Worm (Caenorhabditis elegans) whole organism, L4 larva: ENCODE measurements around the gene K02E7.7.

Source experiments
- F37D6.2 ChIP-seq: sonication (generic microtip); optimal IDR thresholded peaks from 2 replicates; lab custom pipeline; 2016; ENCODE audit warnings: mild to moderate bottlenecking, missing genetic modification characterization, missing compliant biosample characterization
- Y48G9A.11 ChIP-seq: fragments of 200-800 bp; sonication (Bioruptor generic); IDR thresholded peaks from 2 replicates; pipeline ENCODE4 v1.3.6; 2022; ENCODE audit warnings: missing genetic modification reagents, missing genetic modification characterization, missing compliant biosample characterization
- ZK546.5 ChIP-seq, 2 experiments: sonication (generic microtip); optimal IDR thresholded peaks; 2 replicates each; lab custom pipeline; 2017; ENCODE audit warnings: missing biosample characterization in 2 of 2, missing genetic modification characterization in 2 of 2
- ama-1 ChIP-seq: fragments of 150-350 bp; optimal IDR thresholded peaks from 2 replicates; lab custom pipeline; 2014; ENCODE audit warnings: inconsistent platforms, mixed read lengths
- attf-4 ChIP-seq: sonication (generic microtip); optimal IDR thresholded peaks from 3 replicates; lab custom pipeline; 2017; ENCODE audit warnings: missing biosample characterization, missing genetic modification characterization
- ceh-28 ChIP-seq: fragments of 150-350 bp; optimal IDR thresholded peaks from 2 replicates; lab custom pipeline; 2014; ENCODE audit warnings: missing biosample characterization, missing genetic modification reagents, missing genetic modification characterization
- ceh-82 ChIP-seq: sonication (generic microtip); optimal IDR thresholded peaks from 2 replicates; lab custom pipeline; 2017; ENCODE audit warnings: missing biosample characterization, missing genetic modification characterization
- cey-2 ChIP-seq: sonication (generic microtip); optimal IDR thresholded peaks from 3 replicates; lab custom pipeline; 2017; ENCODE audit warnings: missing genetic modification characterization, mild to moderate bottlenecking, missing compliant biosample characterization, antibody characterized with exemption, borderline replicate concordance; ENCODE audit not compliant: insufficient read depth
- daf-16 ChIP-seq, 3 experiments: sonication (generic microtip); optimal IDR thresholded peaks; 2 replicates each; lab custom pipeline; 2016 to 2017; ENCODE audit warnings: missing genetic modification characterization in 3 of 3, missing genetic modification reagents in 3 of 3, mild to moderate bottlenecking in 2 of 3, missing compliant biosample characterization in 2 of 3, missing biosample characterization in 1 of 3, moderate library complexity in 1 of 3
- daf-8 ChIP-seq: fragments of 200-800 bp; sonication (Bioruptor generic); IDR thresholded peaks from 2 replicates; pipeline ENCODE4 v1.3.6; 2022; ENCODE audit warnings: missing genetic modification characterization, missing compliant biosample characterization
- dmd-6 ChIP-seq: fragments of 200-800 bp; sonication (Bioruptor generic); IDR thresholded peaks from 2 replicates; pipeline ENCODE4 v1.3.6; 2022; ENCODE audit warnings: missing genetic modification reagents, missing genetic modification characterization, missing compliant biosample characterization
- dpl-1 ChIP-seq: fragments of 150-350 bp; optimal IDR thresholded peaks from 2 replicates; lab custom pipeline; 2014; ENCODE audit warnings: missing biosample characterization, missing genetic modification reagents, missing genetic modification characterization
- hif-1 ChIP-seq, 2 experiments: sonication (generic microtip); optimal IDR thresholded peaks; 2 replicates each; lab custom pipeline; 2016 to 2017; ENCODE audit warnings: missing compliant biosample characterization in 2 of 2, missing genetic modification characterization in 2 of 2, missing genetic modification reagents in 2 of 2, missing genotype in 2 of 2, mild to moderate bottlenecking in 1 of 2
- hlh-11 ChIP-seq: fragments of 200-800 bp; sonication (Bioruptor generic); optimal IDR thresholded peaks from 2 replicates; lab custom pipeline; 2018; ENCODE audit warnings: mild to moderate bottlenecking, missing genetic modification characterization, missing compliant biosample characterization
- lin-1 ChIP-seq: fragments of 200-800 bp; sonication (Bioruptor generic); IDR thresholded peaks from 2 replicates; pipeline ENCODE4 v1.3.6; 2022; ENCODE audit warnings: missing genetic modification reagents, missing genetic modification characterization, missing compliant biosample characterization
- lin-15B ChIP-seq: fragments of 150-350 bp; sonication (generic microtip); optimal IDR thresholded peaks from 3 replicates; lab custom pipeline; 2014; ENCODE audit warnings: missing biosample characterization, missing genetic modification characterization
- lin-29 ChIP-seq: fragments of 200-800 bp; sonication (Bioruptor generic); IDR thresholded peaks from 2 replicates; pipeline ENCODE4 v1.3.6; 2022; ENCODE audit warnings: missing genetic modification reagents, missing genetic modification characterization, missing compliant biosample characterization
- lin-38 ChIP-seq: fragments of 200-800 bp; sonication (Bioruptor generic); IDR thresholded peaks from 2 replicates; pipeline ENCODE4 v1.3.6; 2022; ENCODE audit warnings: missing genetic modification reagents, missing genetic modification characterization, missing compliant biosample characterization
- lin-39 ChIP-seq: fragments of 150-350 bp; optimal IDR thresholded peaks from 2 replicates; lab custom pipeline; 2014; ENCODE audit warnings: missing biosample characterization, missing genetic modification reagents, missing genetic modification characterization
- lir-3 ChIP-seq: sonication (generic microtip); optimal IDR thresholded peaks from 2 replicates; lab custom pipeline; 2016; ENCODE audit warnings: mild to moderate bottlenecking, missing genetic modification characterization, missing compliant biosample characterization
- madf-9 ChIP-seq: fragments of 200-800 bp; sonication (Bioruptor generic); conservative IDR thresholded peaks from 2 replicates; pipeline ENCODE4 v1.3.6; 2022; ENCODE audit warnings: missing genetic modification reagents, missing genetic modification characterization, missing compliant biosample characterization
- mxl-2 ChIP-seq: fragments of 200-800 bp; sonication (Bioruptor generic); conservative IDR thresholded peaks from 2 replicates; pipeline ENCODE4 v1.3.6; 2022; ENCODE audit warnings: missing genetic modification reagents, missing genetic modification characterization, missing compliant biosample characterization
- nhr-28 ChIP-seq: fragments of 150-350 bp; optimal IDR thresholded peaks from 2 replicates; lab custom pipeline; 2014; ENCODE audit warnings: missing biosample characterization, missing genetic modification characterization
- nhr-41 ChIP-seq: fragments of 200-800 bp; sonication (Bioruptor generic); IDR thresholded peaks from 2 replicates; pipeline ENCODE4 v1.3.6; 2022; ENCODE audit warnings: missing genetic modification reagents, missing genetic modification characterization, missing compliant biosample characterization
- nhr-42 ChIP-seq: fragments of 200-800 bp; sonication (Bioruptor generic); IDR thresholded peaks from 2 replicates; pipeline ENCODE4 v1.3.6; 2022; ENCODE audit warnings: missing genetic modification characterization, missing compliant biosample characterization
- nhr-76 ChIP-seq: fragments of 150-350 bp; optimal IDR thresholded peaks from 2 replicates; lab custom pipeline; 2014; ENCODE audit warnings: missing biosample characterization, missing genetic modification characterization
- nhr-77 ChIP-seq: fragments of 150-350 bp; optimal IDR thresholded peaks from 2 replicates; lab custom pipeline; 2014; ENCODE audit warnings: missing biosample characterization, missing genetic modification characterization
- pha-4 ChIP-seq, 2 experiments: fragments of 150-350 bp in 1 of 2; fragments of 200-800 bp in 1 of 2; sonication (Bioruptor generic) in 1 of 2; IDR thresholded peaks in 1 of 2; optimal IDR thresholded peaks in 1 of 2; 2 replicates each; pipeline versions ENCODE4 v1.3.6 to Lab custom; 2014 to 2022; ENCODE audit warnings: missing genetic modification characterization in 2 of 2, missing genetic modification reagents in 2 of 2, missing biosample characterization in 1 of 2, missing compliant biosample characterization in 1 of 2
- pqm-1 ChIP-seq: sonication (generic microtip); optimal IDR thresholded peaks from 2 replicates; lab custom pipeline; 2017; ENCODE audit warnings: missing biosample characterization, missing genetic modification characterization
- saeg-2 ChIP-seq: fragments of 200-800 bp; sonication (Bioruptor generic); IDR thresholded peaks from 2 replicates; pipeline ENCODE4 v1.3.6; 2022; ENCODE audit warnings: missing genetic modification reagents, missing genetic modification characterization, missing compliant biosample characterization
- set-16 ChIP-seq: fragments of 200-800 bp; sonication (Bioruptor generic); IDR thresholded peaks from 2 replicates; pipeline ENCODE4 v1.3.6; 2022; ENCODE audit warnings: missing genetic modification reagents, missing genetic modification characterization, missing compliant biosample characterization
- snpc-1.2 ChIP-seq: fragments of 200-800 bp; sonication (Bioruptor generic); IDR thresholded peaks from 2 replicates; pipeline ENCODE4 v1.3.6; 2022; ENCODE audit warnings: missing genetic modification reagents, missing genetic modification characterization, missing compliant biosample characterization
- spr-3 ChIP-seq: fragments of 200-800 bp; sonication (Bioruptor generic); optimal IDR thresholded peaks from 2 replicates; lab custom pipeline; 2018; ENCODE audit warnings: mild to moderate bottlenecking, missing genetic modification characterization, missing compliant biosample characterization
- unc-130 ChIP-seq: sonication (generic microtip); optimal IDR thresholded peaks from 2 replicates; lab custom pipeline; 2016; ENCODE audit warnings: missing genetic modification reagents, missing genetic modification characterization, missing compliant biosample characterization
- zag-1 ChIP-seq: fragments of 150-350 bp; optimal IDR thresholded peaks from 2 replicates; lab custom pipeline; 2014; ENCODE audit warnings: missing biosample characterization, missing genetic modification characterization
- zip-11 ChIP-seq: fragments of 200-800 bp; sonication (Bioruptor generic); IDR thresholded peaks from 2 replicates; pipeline ENCODE4 v1.3.6; 2022; ENCODE audit warnings: missing genetic modification characterization, missing compliant biosample characterization

The K02E7.7 gene

DNA sequence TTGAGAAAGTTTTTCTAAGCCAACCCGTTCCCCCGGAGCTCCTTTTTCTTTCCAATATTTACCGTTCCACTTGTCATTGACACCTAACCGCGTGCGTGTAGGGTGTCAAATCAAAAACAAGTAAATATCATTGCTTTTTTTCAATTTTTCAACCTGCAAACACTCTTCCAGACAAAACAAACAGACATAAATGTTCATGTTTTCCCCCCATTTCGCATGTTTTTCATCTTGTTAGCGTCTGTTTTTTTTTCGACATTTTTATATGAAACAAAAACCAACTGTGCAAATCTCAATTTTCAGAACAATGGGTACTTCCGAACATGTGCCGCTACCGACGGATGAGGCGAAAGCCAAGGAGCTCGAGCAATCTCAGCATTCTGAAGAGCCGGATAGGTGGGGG lies 36.9 kb downstream of the K02E7.7 start, which contains the start of gene snf-3:
Gene snf-3 (plus strand): TSS at position 301 of the 400 bp plus-strand sequence.
- no peak for TF ChIP-seq nhr-41
- TF ChIP-seq lin-39: no peak
- TF ChIP-seq hif-1 (tag; optimal IDR thresholded peaks at IDR 0.05; lab: Kevin White, UChicago): no peak
- TF ChIP-seq dpl-1 (GFP tag; lab: Kevin White, UChicago): no peak
- TF ChIP-seq ceh-28 (tag; lab: Kevin White, UChicago): no peak
- no peak for TF ChIP-seq F37D6.2 (tag; lab: Kevin White, UChicago)
- TF ChIP-seq pha-4 (GFP tag; IDR thresholded peaks at IDR 0.05; lab: Robert Waterston, UW): no peak
- TF ChIP-seq pha-4 (tag; optimal IDR thresholded peaks at IDR 0.05; lab: Kevin White, UChicago): no peak
- TF ChIP-seq pqm-1 (tag; lab: Kevin White, UChicago): no peak
- no peak for TF ChIP-seq zag-1 (tag; lab: Kevin White, UChicago)
- TF ChIP-seq spr-3: no peak
- TF ChIP-seq cey-2: no peak
- TF ChIP-seq unc-130: no peak
- TF ChIP-seq mxl-2 (GFP tag; lab: Robert Waterston, UW): no peak
- no peak for TF ChIP-seq ama-1 (lab: Kevin White, UChicago)
- no peak for TF ChIP-seq Y48G9A.11
- no peak for TF ChIP-seq attf-4 (tag; lab: Kevin White, UChicago)
- no peak for TF ChIP-seq set-16 (GFP tag; lab: Robert Waterston, UW)
- no peak for TF ChIP-seq nhr-76 (tag; lab: Kevin White, UChicago)
- TF ChIP-seq nhr-77 (tag; lab: Kevin White, UChicago): no peak
- no peak for TF ChIP-seq saeg-2 (GFP tag; lab: Robert Waterston, UW)

DNA sequence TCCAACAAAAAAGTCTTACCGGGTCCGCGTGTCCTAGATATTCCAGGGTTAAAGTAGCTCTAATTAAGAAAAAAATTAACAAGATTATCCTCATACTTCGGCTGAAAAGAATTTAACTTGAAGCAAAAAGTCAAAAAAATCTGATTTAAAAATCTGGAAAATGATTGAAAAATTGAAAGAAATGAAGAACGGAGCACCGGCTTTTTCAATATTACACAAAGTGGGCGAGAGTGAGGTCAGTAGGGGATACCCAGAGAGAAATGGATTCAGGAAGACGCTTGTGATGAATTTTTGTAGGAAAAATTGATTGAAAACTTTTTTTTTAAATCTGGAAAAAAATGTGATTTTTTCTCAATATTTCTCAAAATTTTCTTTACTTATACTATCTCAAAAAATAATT lies 45.9 kb downstream of the K02E7.7 start, which contains the start of gene pho-14:
Gene pho-14 (minus strand): TSS at position 101 of the 400 bp plus-strand sequence.
- no peak for TF ChIP-seq lir-3 (tag; lab: Kevin White, UChicago)
- TF ChIP-seq ceh-82 (tag; lab: Kevin White, UChicago): no peak
- no peak for TF ChIP-seq ZK546.5 (tag; optimal IDR thresholded peaks at IDR 0.05; lab: Kevin White, UChicago)
- TF ChIP-seq zip-11 (GFP tag; lab: Robert Waterston, UW): no peak
- TF ChIP-seq lin-15B: no peak
- TF ChIP-seq daf-8: no peak
- TF ChIP-seq madf-9 (GFP tag; lab: Robert Waterston, UW): no peak

DNA sequence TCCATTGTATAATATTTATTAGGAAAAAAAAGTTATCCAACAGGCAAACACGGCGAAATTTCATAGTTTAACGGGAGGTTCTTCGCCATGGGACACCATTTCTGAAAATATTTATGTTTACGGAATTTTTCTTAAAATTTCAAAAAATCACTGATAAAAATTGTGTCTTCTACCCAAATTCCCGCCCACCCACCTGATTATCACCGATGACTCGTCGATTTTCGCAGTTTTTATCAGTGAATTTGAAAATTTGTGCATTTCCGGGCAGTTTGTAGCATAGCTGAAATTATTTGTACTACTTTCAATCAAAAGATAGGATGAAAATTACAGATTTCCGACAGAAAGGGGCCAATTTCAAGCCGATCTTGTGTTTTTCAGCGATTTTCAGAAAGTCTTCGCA lies 46.6 kb downstream of the K02E7.7 start:
- TF ChIP-seq nhr-42 (GFP tag; lab: Robert Waterston, UW): no peak
- TF ChIP-seq lin-29 (GFP tag; lab: Robert Waterston, UW): no peak
- peak; percentile 64 for TF ChIP-seq hlh-11 (tag; lab: Kevin White, UChicago)
- peak; percentile 74 for TF ChIP-seq nhr-28 (tag; lab: Kevin White, UChicago)
- TF ChIP-seq daf-16 (GFP tag; optimal IDR thresholded peaks at IDR 0.05; lab: Kevin White, UChicago): no peak
- TF ChIP-seq daf-16 (tag; optimal IDR thresholded peaks at IDR 0.05; lab: Kevin White, UChicago): peak; percentile 51
- TF ChIP-seq pqm-1 (tag; lab: Kevin White, UChicago): peak; percentile 76
- no peak for TF ChIP-seq snpc-1.2 (GFP tag; lab: Robert Waterston, UW)
- TF ChIP-seq dmd-6: peak; percentile 79
- no peak for TF ChIP-seq zip-11 (GFP tag; lab: Robert Waterston, UW)
- TF ChIP-seq nhr-77 (tag; lab: Kevin White, UChicago): peak; percentile 10
- TF ChIP-seq lin-1: peak; percentile 51; the same call in 1 of the 2 replicates

DNA sequence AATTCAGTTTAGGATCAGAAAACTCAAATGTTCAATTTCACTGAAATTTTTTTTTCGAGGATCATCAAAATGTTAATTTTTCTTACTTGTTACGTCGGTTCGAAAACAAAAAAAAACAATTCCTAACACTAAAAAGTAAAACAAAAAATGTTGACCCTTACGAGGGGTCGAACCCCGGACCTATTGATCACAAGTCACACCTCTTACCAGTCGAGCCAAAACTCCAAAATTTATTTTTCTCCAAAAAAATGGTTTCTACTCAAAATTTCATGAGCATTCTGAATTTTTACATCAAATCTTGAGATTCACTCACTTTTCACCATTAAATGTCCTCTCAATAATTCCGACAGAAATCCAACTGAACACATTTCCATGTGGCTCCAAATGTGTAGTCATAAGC lies 47.4 kb downstream of the K02E7.7 start:
- TF ChIP-seq lin-38 (GFP tag; lab: Robert Waterston, UW) (0 out of 2 replicates have a peak, but pooled peaks have one; percentile 18), spr-3 (no peak)
